Fruit fly (Drosophila melanogaster): ENCODE results near the gene CG9512.

CG9512 gene

DNA sequence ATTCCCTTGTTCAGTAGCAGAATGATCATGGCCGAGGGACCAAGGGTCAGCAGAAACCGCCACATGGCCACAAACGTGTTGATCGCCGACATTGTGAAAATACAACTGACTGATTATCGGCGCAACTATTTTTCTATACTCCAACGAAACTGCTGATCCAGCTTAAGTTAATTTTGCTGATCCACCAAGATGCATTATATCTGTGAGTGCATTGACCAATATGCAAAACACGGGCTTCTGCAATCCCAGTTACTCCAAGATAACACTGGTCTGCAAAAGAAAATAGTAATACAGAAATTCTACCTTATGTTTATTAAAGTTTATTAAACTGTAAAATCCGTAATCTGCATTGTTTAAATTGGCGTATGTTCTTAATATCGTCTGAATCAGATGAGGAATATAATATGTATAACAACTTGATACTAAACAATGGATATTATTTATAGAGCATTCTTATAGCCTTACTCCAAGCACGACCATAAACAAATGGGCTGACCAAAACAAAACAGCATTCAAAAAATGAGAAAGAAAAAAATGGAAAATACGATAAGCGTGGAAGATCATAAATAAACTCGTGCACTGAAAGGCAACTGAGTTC is 8.5 kb upstream of the CG9512 start, which contains the start of gene CG12398:
CG12398 (minus strand) TSS at position 107 of the 598 bp plus-strand sequence.
- no peak for TF ChIP-seq Eip74EF (GFP tag; optimal IDR thresholded peaks at IDR 0.05)
- TF ChIP-seq Fer3 (tag; optimal IDR thresholded peaks at IDR 0.05): no peak
- TF ChIP-seq CG3407 (GFP tag; optimal IDR thresholded peaks at IDR 0.05): no peak
- TF ChIP-seq CG3281 (GFP tag; optimal IDR thresholded peaks at IDR 0.05): no peak
- no peak for TF ChIP-seq HmgD (GFP tag; optimal IDR thresholded peaks at IDR 0.05)
- no peak for TF ChIP-seq ro (GFP tag; IDR thresholded peaks at IDR 0.05)
- TF ChIP-seq CG17802 (tag; optimal IDR thresholded peaks at IDR 0.05): no peak
- no peak for TF ChIP-seq CG4424 (GFP tag; optimal IDR thresholded peaks at IDR 0.05)
- no peak for TF ChIP-seq CG9437 (GFP tag; optimal IDR thresholded peaks at IDR 0.05)
- no peak for TF ChIP-seq CG30431 (GFP tag; optimal IDR thresholded peaks at IDR 0.05)

DNA sequence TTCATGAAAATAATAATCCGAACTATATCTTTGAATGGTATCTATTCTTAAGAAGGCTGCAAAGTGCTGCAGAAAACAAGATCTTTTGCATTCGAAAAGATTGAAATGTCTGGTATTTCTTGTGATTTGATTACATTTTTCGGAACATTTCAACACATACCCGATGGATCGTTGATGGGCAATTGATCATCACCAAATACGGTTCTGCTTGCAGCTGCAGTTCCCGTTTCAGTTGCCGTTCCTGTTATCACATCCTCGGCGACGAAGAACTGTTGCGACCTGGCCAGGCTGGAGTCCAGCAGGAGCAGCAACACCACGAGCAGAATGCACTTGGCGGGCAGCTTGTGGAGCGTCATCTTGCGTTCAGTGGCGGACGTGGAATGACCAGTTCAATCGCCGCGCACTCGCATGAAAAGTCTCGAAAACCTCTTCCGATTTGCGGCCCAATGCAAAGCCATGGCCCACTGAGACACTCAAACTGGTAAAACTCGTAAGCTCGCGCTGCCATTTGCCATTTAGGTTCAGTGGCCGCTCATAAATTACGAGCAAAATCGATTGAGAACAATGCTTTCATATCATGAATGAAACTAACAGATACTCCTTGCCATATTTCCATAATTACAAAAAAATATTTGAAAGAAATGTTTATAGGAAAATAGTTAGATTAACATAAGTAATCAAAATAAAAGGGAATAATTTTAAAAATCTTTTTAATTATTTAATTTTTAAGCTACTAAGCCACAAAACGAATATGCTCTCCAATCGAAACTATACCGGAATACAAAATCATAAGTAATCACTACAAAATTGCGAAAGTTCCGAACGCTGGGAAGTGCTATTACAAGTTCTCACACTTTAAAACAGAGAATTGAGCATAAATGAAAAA is 5.4 kb upstream of the CG9512 start, which contains the start of gene CG14406:
CG14406 (minus strand) TSS at position 382 of the 886 bp plus-strand sequence.
- TF ChIP-seq corto (GFP tag; optimal IDR thresholded peaks at IDR 0.05) (no peak), tio (GFP tag; optimal IDR thresholded peaks at IDR 0.05) (no peak), Hr39 (optimal IDR thresholded peaks at IDR 0.05) (no peak), CG7372 (GFP tag; IDR thresholded peaks at IDR 0.05) (no peak), CG8924 (tag; optimal IDR thresholded peaks at IDR 0.05) (no peak), CTCF (GFP tag; optimal IDR thresholded peaks at IDR 0.05) (peak; percentile 81), CG7271 (tag; optimal IDR thresholded peaks at IDR 0.05) (no peak), chm (GFP tag; IDR thresholded peaks at IDR 0.05) (no peak), CG32532 (GFP tag; IDR thresholded peaks at IDR 0.05) (no peak), Six4 (GFP tag; optimal IDR thresholded peaks at IDR 0.05) (no peak), CG42726 (GFP tag; IDR thresholded peaks at IDR 0.05; ENCODE audit: partially characterized antibody) (no peak), Ravus (GFP tag; IDR thresholded peaks at IDR 0.05) (no peak), CG7987 (GFP tag; optimal IDR thresholded peaks at IDR 0.05) (no peak), nerfin-2 (GFP tag; IDR thresholded peaks at IDR 0.05; ENCODE audit: partially characterized antibody) (no peak), usp (GFP tag; optimal IDR thresholded peaks at IDR 0.05) (no peak), CG13624 (GFP tag; optimal IDR thresholded peaks at IDR 0.05) (no peak), bcd (GFP tag; optimal IDR thresholded peaks at IDR 0.05) (no peak), CG16815 (GFP tag; optimal IDR thresholded peaks at IDR 0.05) (no peak), otp (GFP tag; IDR thresholded peaks at IDR 0.05) (no peak), Doc2 (GFP tag; IDR thresholded peaks at IDR 0.05) (no peak), crp (GFP tag; optimal IDR thresholded peaks at IDR 0.05) (no peak), ERR (GFP tag; optimal IDR thresholded peaks at IDR 0.05) (no peak), tin (GFP tag; optimal IDR thresholded peaks at IDR 0.05) (no peak), insv (GFP tag; optimal IDR thresholded peaks at IDR 0.05) (no peak), MBD-R2 (GFP tag; IDR thresholded peaks at IDR 0.05) (no peak), Rfx (GFP tag; IDR thresholded peaks at IDR 0.05) (0 out of 2 replicates have a peak, but pooled peaks have one; percentile 15), C15 (GFP tag; IDR thresholded peaks at IDR 0.05) (no peak), lov (optimal IDR thresholded peaks at IDR 0.05) (no peak), lov (GFP tag; IDR thresholded peaks at IDR 0.05) (no peak), CG31224 (GFP tag; IDR thresholded peaks at IDR 0.05) (no peak), CG14710 (tag; optimal IDR thresholded peaks at IDR 0.05) (no peak), CG43689 (GFP tag; IDR thresholded peaks at IDR 0.05) (no peak), Dref (GFP tag; IDR thresholded peaks at IDR 0.05) (no peak), odd (GFP tag; optimal IDR thresholded peaks at IDR 0.05) (no peak), org-1 (GFP tag; optimal IDR thresholded peaks at IDR 0.05) (no peak), CG2678 (tag; optimal IDR thresholded peaks at IDR 0.05) (no peak), knrl (GFP tag; IDR thresholded peaks at IDR 0.05; ENCODE audit: partially characterized antibody) (no peak), sob (GFP tag; IDR thresholded peaks at IDR 0.05) (no peak), tgo (GFP tag; IDR thresholded peaks at IDR 0.05) (no peak)
